Worm (Caenorhabditis elegans) whole organism, young adult: ENCODE measurements around the gene cah-1.

Experiments
- ccch-3 ChIP-seq: fragments of 200-800 bp; sonication (Bioruptor generic); optimal IDR thresholded peaks from 2 replicates; lab custom pipeline; 2018; ENCODE audit warnings: mild to moderate bottlenecking, missing genetic modification characterization, missing compliant biosample characterization
- chd-7 ChIP-seq: sonication (generic microtip); optimal IDR thresholded peaks from 2 replicates; lab custom pipeline; 2016; ENCODE audit warnings: mild to moderate bottlenecking, missing genetic modification characterization, moderate library complexity, missing compliant biosample characterization
- snpc-4 ChIP-seq, 5 experiments: fragments of 150-350 bp in 1 of 5; sonication (generic microtip) in 4 of 5; optimal IDR thresholded peaks; 2 replicates each; lab custom pipeline; 2014 to 2018; ENCODE audit warnings: missing genetic modification characterization in 5 of 5, missing biosample characterization in 3 of 5, antibody characterized with exemption in 2 of 5, mild to moderate bottlenecking in 2 of 5, missing compliant biosample characterization in 2 of 5, missing genotype in 2 of 5, moderate library complexity in 2 of 5, missing genetic modification reagents in 1 of 5
- ztf-28 ChIP-seq: fragments of 200-800 bp; sonication (Bioruptor generic); IDR thresholded peaks from 2 replicates; pipeline ENCODE4 v1.3.6; 2022; ENCODE audit warnings: missing genetic modification reagents, missing genetic modification characterization, missing compliant biosample characterization

DNA sequence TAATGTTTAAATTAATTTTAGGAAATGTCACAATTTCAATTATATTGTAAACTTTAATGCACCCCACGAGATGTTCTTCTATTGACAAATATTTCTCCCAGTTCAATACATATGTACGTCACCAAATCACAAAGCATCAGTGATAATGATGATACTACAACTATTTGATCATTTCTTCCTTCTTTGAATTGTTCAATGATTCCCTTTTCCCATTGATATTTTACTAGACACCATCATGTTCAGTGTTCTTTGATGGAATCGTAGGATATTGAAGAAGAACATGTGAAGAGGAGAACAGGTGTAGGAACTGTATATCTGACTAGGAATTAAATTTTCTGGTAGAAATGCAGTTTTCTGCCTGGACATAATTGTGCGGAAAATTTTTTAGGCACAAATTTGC, 4.1 kb upstream of the cah-1 start:
- TF ChIP-seq ztf-28 (GFP tag; lab: Robert Waterston, UW) (no peak), ccch-3 (GFP tag; lab: Kevin White, UChicago) (no peak), snpc-4 (GFP tag; optimal IDR thresholded peaks at IDR 0.05; lab: Kevin White, UChicago) (no peak), snpc-4 (tag; optimal IDR thresholded peaks at IDR 0.05; lab: Kevin White, UChicago) (no peak), chd-7 (tag; lab: Kevin White, UChicago) (no peak)
